Fruit fly (Drosophila melanogaster) whole organism, adult: Measurements from ENCODE around the gene mRpS33.

ENCODE experiments used
- CG14711 ChIP-seq: fragments of 200-800 bp; sonication (Bioruptor generic); optimal IDR thresholded peaks from 2 replicates; lab custom pipeline; 2018; ENCODE audit warnings: missing biosample characterization, mild to moderate bottlenecking, missing genetic modification characterization, moderate library complexity
- Mnt ChIP-seq: fragments of 200-800 bp; sonication (Bioruptor generic); optimal IDR thresholded peaks from 2 replicates; lab custom pipeline; 2016; ENCODE audit warnings: missing biosample characterization, mild to moderate bottlenecking, missing genetic modification characterization
- bab1 ChIP-seq: fragments of 200-800 bp; sonication (Bioruptor generic); optimal IDR thresholded peaks from 3 replicates; lab custom pipeline; 2019; ENCODE audit warnings: missing biosample characterization, mild to moderate bottlenecking, missing genetic modification characterization, moderate library complexity
- cic ChIP-seq: fragments of 200-800 bp; sonication (Bioruptor generic); optimal IDR thresholded peaks from 2 replicates; lab custom pipeline; 2017; ENCODE audit warnings: missing biosample characterization, mild to moderate bottlenecking, missing genetic modification characterization, moderate library complexity
- toe ChIP-seq: fragments of 200-800 bp; sonication (Bioruptor generic); optimal IDR thresholded peaks from 2 replicates; lab custom pipeline; 2016; ENCODE audit warnings: missing biosample characterization, missing genetic modification characterization

DNA sequence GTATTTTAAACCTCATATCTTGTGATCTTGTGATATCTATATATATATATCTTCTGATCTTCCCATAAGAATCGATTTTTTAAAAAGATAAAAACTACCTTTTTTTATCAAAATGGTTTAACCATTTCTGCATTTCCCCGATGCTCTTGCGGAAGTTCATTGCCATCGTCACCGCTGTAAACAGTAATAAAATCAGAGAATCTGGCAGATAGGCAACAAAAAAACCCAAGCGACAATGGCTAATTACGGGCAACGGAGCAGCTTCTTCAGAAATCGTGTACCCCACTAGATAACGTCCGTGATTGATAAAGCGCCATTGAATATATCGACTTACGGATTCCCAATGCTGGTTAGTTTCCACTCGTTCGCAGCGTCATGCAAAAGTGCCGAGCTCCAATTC lies 17.8 kb upstream of the mRpS33 start, which contains the start of gene CG10405:
- no peak for TF ChIP-seq toe
- no peak for TF ChIP-seq bab1 (GFP tag; lab: Kevin White, UChicago)
- TF ChIP-seq CG14711 (tag; lab: Kevin White, UChicago), result no peak
- no peak for TF ChIP-seq Mnt (GFP tag; lab: Kevin White, UChicago)
- no peak for TF ChIP-seq cic
